Fruit fly (Drosophila melanogaster): Measurements from ENCODE around the gene CG45603.

Gene CG45603

dm6 chrX:12246285-12246684 is 28.1 kb upstream of the CG45603 start:
- TF ChIP-seq D19A (tag; optimal IDR thresholded peaks at IDR 0.05) (peak; percentile 83), Pdp1 (GFP tag; optimal IDR thresholded peaks at IDR 0.05) (peak in 1 of 2 experiments; percentile 37), CG17359 (tag; optimal IDR thresholded peaks at IDR 0.05) (no peak)

- TF ChIP-seq dmrt99B (tag; optimal IDR thresholded peaks at IDR 0.05) = peak; percentile 28
- peak; percentile 6 for TF ChIP-seq CG2678 (tag; optimal IDR thresholded peaks at IDR 0.05)
- peak; percentile 8 for TF ChIP-seq CG30403 (GFP tag; optimal IDR thresholded peaks at IDR 0.05)
- peak; percentile 33 for TF ChIP-seq grau (tag; optimal IDR thresholded peaks at IDR 0.05)
- no peak for TF ChIP-seq Fer2 (tag; optimal IDR thresholded peaks at IDR 0.05)
- TF ChIP-seq CG10267 (tag; optimal IDR thresholded peaks at IDR 0.05) = peak; percentile 22
- TF ChIP-seq Hr51 (GFP tag; optimal IDR thresholded peaks at IDR 0.05) = peak in 1 of 2 experiments; percentile 2
- no peak for TF ChIP-seq CG9609 (GFP tag; optimal IDR thresholded peaks at IDR 0.05)
- peak; percentile 42; the same call in 2 of the 3 replicates for TF ChIP-seq row (GFP tag; IDR thresholded peaks at IDR 0.05)
- no peak for TF ChIP-seq Pdp1 (GFP tag; optimal IDR thresholded peaks at IDR 0.05)
- TF ChIP-seq jumu (GFP tag; optimal IDR thresholded peaks at IDR 0.05) = no peak
- peak; percentile 37 for TF ChIP-seq CG11504 (tag; optimal IDR thresholded peaks at IDR 0.05)
- peak; percentile 11 for TF ChIP-seq CG7839 (tag; optimal IDR thresholded peaks at IDR 0.05)
- peak; percentile 12 for TF ChIP-seq CG17359 (tag; optimal IDR thresholded peaks at IDR 0.05)
- peak; percentile 15 for TF ChIP-seq Six4 (GFP tag; optimal IDR thresholded peaks at IDR 0.05)
- no peak for TF ChIP-seq CG3838 (GFP tag; optimal IDR thresholded peaks at IDR 0.05)
- peak; percentile 3 for TF ChIP-seq CoRest (tag; optimal IDR thresholded peaks at IDR 0.05)
- TF ChIP-seq CG12391 (tag; optimal IDR thresholded peaks at IDR 0.05) = peak; percentile 26
- TF ChIP-seq HLH3B (GFP tag; IDR thresholded peaks at IDR 0.05) = peak; percentile 27; the same call in 1 of the 2 replicates
- peak; percentile 44 for TF ChIP-seq gsb-n (tag; optimal IDR thresholded peaks at IDR 0.05)
- TF ChIP-seq CG10209 (GFP tag; optimal IDR thresholded peaks at IDR 0.05) = no peak
- TF ChIP-seq oc (tag; optimal IDR thresholded peaks at IDR 0.05) = peak; percentile 1
- TF ChIP-seq CG8388 (GFP tag; optimal IDR thresholded peaks at IDR 0.05) = peak; percentile 16
- no peak for TF ChIP-seq tio (GFP tag; optimal IDR thresholded peaks at IDR 0.05)
- peak; percentile 50 for TF ChIP-seq dmrt11E (tag; optimal IDR thresholded peaks at IDR 0.05)
- TF ChIP-seq sd (tag; optimal IDR thresholded peaks at IDR 0.05) = no peak
- TF ChIP-seq unpg (GFP tag; optimal IDR thresholded peaks at IDR 0.05) = peak; percentile 36
- no peak for TF ChIP-seq CG10959 (GFP tag; IDR thresholded peaks at IDR 0.05)
- TF ChIP-seq Sox102F (GFP tag; optimal IDR thresholded peaks at IDR 0.05) = peak; percentile 16
- TF ChIP-seq gem (tag; optimal IDR thresholded peaks at IDR 0.05) = peak; percentile 54
- peak; percentile 37; the same call in 1 of the 2 replicates for TF ChIP-seq CG31441 (GFP tag; IDR thresholded peaks at IDR 0.05)
- TF ChIP-seq sisA (GFP tag; IDR thresholded peaks at IDR 0.05) = 0 out of 2 replicates have a peak, but pooled peaks have one; percentile 9
- 0 out of 3 replicates have a peak, but pooled peaks have one; percentile 8 for TF ChIP-seq H15 (GFP tag; IDR thresholded peaks at IDR 0.05)
- TF ChIP-seq CG7987 (GFP tag; optimal IDR thresholded peaks at IDR 0.05) = no peak
- peak; percentile 23 for TF ChIP-seq CG14710 (tag; optimal IDR thresholded peaks at IDR 0.05)
- TF ChIP-seq D (optimal IDR thresholded peaks at IDR 0.05) = no peak
- peak; percentile 4 for TF ChIP-seq D (GFP tag; optimal IDR thresholded peaks at IDR 0.05)
- TF ChIP-seq br (optimal IDR thresholded peaks at IDR 0.05) = no peak
- TF ChIP-seq CG4424 (GFP tag; optimal IDR thresholded peaks at IDR 0.05) = peak; percentile 27
- TF ChIP-seq CG7556 (GFP tag; optimal IDR thresholded peaks at IDR 0.05) = peak; percentile 10
- peak; percentile 29 for TF ChIP-seq phol (tag; optimal IDR thresholded peaks at IDR 0.05)
- TF ChIP-seq hkb (optimal IDR thresholded peaks at IDR 0.05) = no peak
- peak; percentile 34; the same call in 1 of the 2 replicates for TF ChIP-seq hkb (GFP tag; IDR thresholded peaks at IDR 0.05)
- peak; percentile 27; the same call in 1 of the 2 replicates for TF ChIP-seq Xrp1 (GFP tag; IDR thresholded peaks at IDR 0.05)
- peak; percentile 3 for TF ChIP-seq ATbp (GFP tag; optimal IDR thresholded peaks at IDR 0.05)
- peak; percentile 67 for TF ChIP-seq pros (GFP tag; optimal IDR thresholded peaks at IDR 0.05)
- TF ChIP-seq Spps (tag; optimal IDR thresholded peaks at IDR 0.05) = peak; percentile 5
These were observed 26.4 kb upstream of the CG45603 start for dm6 chrX:12248049-12248448.
